Worm (Caenorhabditis elegans) whole organism, L4 larva: ENCODE measurements around the gene gcy-23.

Source experiments
- R02D3.7 ChIP-seq: fragments of 150-350 bp; sonication (generic microtip); optimal IDR thresholded peaks from 3 replicates; lab custom pipeline; 2014; ENCODE audit warnings: missing biosample characterization, missing genetic modification characterization
- ZK337.2 ChIP-seq: fragments of 200-800 bp; sonication (Bioruptor generic); IDR thresholded peaks from 2 replicates; pipeline ENCODE4 v1.3.6; 2022; ENCODE audit warnings: missing genetic modification reagents, missing genetic modification characterization, missing compliant biosample characterization
- cey-2 ChIP-seq: sonication (generic microtip); optimal IDR thresholded peaks from 3 replicates; lab custom pipeline; 2017; ENCODE audit warnings: missing genetic modification characterization, mild to moderate bottlenecking, missing compliant biosample characterization, antibody characterized with exemption, borderline replicate concordance; ENCODE audit not compliant: insufficient read depth
- ctbp-1 ChIP-seq: fragments of 200-800 bp; sonication (Bioruptor generic); IDR thresholded peaks from 2 replicates; pipeline ENCODE4 v1.3.6; 2022; ENCODE audit warnings: missing genetic modification reagents, missing genetic modification characterization, missing compliant biosample characterization
- lin-15B ChIP-seq: fragments of 150-350 bp; sonication (generic microtip); optimal IDR thresholded peaks from 3 replicates; lab custom pipeline; 2014; ENCODE audit warnings: missing biosample characterization, missing genetic modification characterization
- lsy-2 ChIP-seq, 2 experiments: fragments of 150-350 bp in 1 of 2; sonication (generic microtip) in 1 of 2; optimal IDR thresholded peaks; 2 replicates each; lab custom pipeline; 2014 to 2017; ENCODE audit warnings: missing biosample characterization in 2 of 2, missing genetic modification characterization in 2 of 2
- mdt-29 ChIP-seq: fragments of 200-800 bp; sonication (Bioruptor generic); IDR thresholded peaks from 2 replicates; pipeline ENCODE4 v1.3.6; 2022; ENCODE audit warnings: missing genetic modification reagents, missing genetic modification characterization, missing compliant biosample characterization
- mxl-2 ChIP-seq: fragments of 200-800 bp; sonication (Bioruptor generic); conservative IDR thresholded peaks from 2 replicates; pipeline ENCODE4 v1.3.6; 2022; ENCODE audit warnings: missing genetic modification reagents, missing genetic modification characterization, missing compliant biosample characterization
- nhr-237 ChIP-seq: sonication (generic microtip); optimal IDR thresholded peaks from 2 replicates; lab custom pipeline; 2017; ENCODE audit warnings: missing biosample characterization, missing genetic modification characterization
- nhr-25 ChIP-seq: sonication (generic microtip); optimal IDR thresholded peaks from 2 replicates; lab custom pipeline; 2017; ENCODE audit warnings: missing genetic modification characterization, mild to moderate bottlenecking, missing compliant biosample characterization, antibody characterized with exemption, moderate library complexity, borderline replicate concordance; ENCODE audit not compliant: insufficient read depth
- zip-11 ChIP-seq: fragments of 200-800 bp; sonication (Bioruptor generic); IDR thresholded peaks from 2 replicates; pipeline ENCODE4 v1.3.6; 2022; ENCODE audit warnings: missing genetic modification characterization, missing compliant biosample characterization
- ztf-11 ChIP-seq: fragments of 150-350 bp; optimal IDR thresholded peaks from 2 replicates; lab custom pipeline; 2014; ENCODE audit warnings: missing biosample characterization, missing genetic modification characterization

ce11 chrIV:3256866-3257265 lies 32.3 kb downstream of the gcy-23 start:
- TF ChIP-seq ztf-11 (tag; lab: Kevin White, UChicago), result no peak
- TF ChIP-seq cey-2 (tag; lab: Kevin White, UChicago), result no peak
- TF ChIP-seq mxl-2, result no peak
- no peak for TF ChIP-seq zip-11 (GFP tag; lab: Robert Waterston, UW)
- no peak for TF ChIP-seq ctbp-1
- TF ChIP-seq ZK337.2 (GFP tag; lab: Robert Waterston, UW), result no peak
- no peak for TF ChIP-seq nhr-237 (tag; lab: Kevin White, UChicago)
- no peak for TF ChIP-seq mdt-29 (GFP tag; lab: Robert Waterston, UW)
- no peak for TF ChIP-seq nhr-25 (tag; lab: Kevin White, UChicago)
- TF ChIP-seq lin-15B, result no peak
- no peak for TF ChIP-seq R02D3.7
- no peak for TF ChIP-seq lsy-2 (tag; optimal IDR thresholded peaks at IDR 0.05; lab: Kevin White, UChicago)
